Worm (Caenorhabditis elegans): ENCODE measurements around the gene B0252.3.

The B0252.3 gene

ce11 chrII:6891838-6892237, 15.7 kb downstream of the B0252.3 start (continued):
- TF ChIP-seq aha-1 (tag; optimal IDR thresholded peaks at IDR 0.05) (no peak), lir-3 (tag; optimal IDR thresholded peaks at IDR 0.05; ENCODE audit: poor library complexity) (peak; percentile 73), xbp-1 (tag; optimal IDR thresholded peaks at IDR 0.05) (peak; percentile 32), swsn-7 (tag; optimal IDR thresholded peaks at IDR 0.05) (peak; percentile 42), ceh-90 (tag; optimal IDR thresholded peaks at IDR 0.05) (no peak), C16A3.4 (tag; optimal IDR thresholded peaks at IDR 0.05) (peak; percentile 62), lin-35 (GFP tag; optimal IDR thresholded peaks at IDR 0.05) (peak; percentile 50 to 82), nhr-71 (tag; optimal IDR thresholded peaks at IDR 0.05) (peak; percentile 96), ztf-11 (tag; optimal IDR thresholded peaks at IDR 0.05) (no peak), pag-3 (tag; optimal IDR thresholded peaks at IDR 0.05; ENCODE audit: borderline replicate concordance, insufficient read depth) (no peak), F16B12.6 (tag; optimal IDR thresholded peaks at IDR 0.05) (no peak), unc-98 (GFP tag; IDR thresholded peaks at IDR 0.05) (no peak), efl-3 (GFP tag; optimal IDR thresholded peaks at IDR 0.05) (no peak), sox-4 (tag; optimal IDR thresholded peaks at IDR 0.05) (no peak), dsc-1 (tag; optimal IDR thresholded peaks at IDR 0.05) (no peak), hlh-17 (GFP tag; optimal IDR thresholded peaks at IDR 0.05; ENCODE audit: borderline replicate concordance) (no peak), elt-3 (tag; optimal IDR thresholded peaks at IDR 0.05) (peak in 3 of 6 experiments; percentile 19 to 84 (median 76)), skn-1 (tag; optimal IDR thresholded peaks at IDR 0.05) (peak; percentile 64), ceh-8 (GFP tag; optimal IDR thresholded peaks at IDR 0.05) (no peak), mef-2 (tag; optimal IDR thresholded peaks at IDR 0.05) (no peak), snpc-4 (tag; optimal IDR thresholded peaks at IDR 0.05) (no peak), elt-2 (tag; optimal IDR thresholded peaks at IDR 0.05) (peak; percentile 69), nhr-84 (tag; optimal IDR thresholded peaks at IDR 0.05) (no peak), ceh-82 (tag; optimal IDR thresholded peaks at IDR 0.05) (peak in 2 of 3 experiments; percentile 29 to 40), nhr-237 (tag; optimal IDR thresholded peaks at IDR 0.05) (no peak), nhr-28 (tag; optimal IDR thresholded peaks at IDR 0.05) (no peak), lin-39 (tag; optimal IDR thresholded peaks at IDR 0.05) (no peak), vab-15 (tag; optimal IDR thresholded peaks at IDR 0.05) (no peak), lin-14 (GFP tag; optimal IDR thresholded peaks at IDR 0.05) (peak; percentile 78), nhr-76 (tag; optimal IDR thresholded peaks at IDR 0.05) (no peak), ets-5 (GFP tag; IDR thresholded peaks at IDR 0.05) (no peak), snu-23 (GFP tag; optimal IDR thresholded peaks at IDR 0.05) (peak; percentile 93), rnt-1 (tag; optimal IDR thresholded peaks at IDR 0.05) (peak; percentile 75), unc-30 (tag; optimal IDR thresholded peaks at IDR 0.05) (no peak), nhr-11 (tag; optimal IDR thresholded peaks at IDR 0.05) (no peak), blmp-1 (tag; optimal IDR thresholded peaks at IDR 0.05) (peak; percentile 80), efl-1 (optimal IDR thresholded peaks at IDR 0.05) (peak in 1 of 2 experiments; percentile 36), efl-1 (GFP tag; optimal IDR thresholded peaks at IDR 0.05 in 1 of 2) (peak; percentile 20 to 92), egl-13 (tag; optimal IDR thresholded peaks at IDR 0.05) (no peak), unc-62 (GFP tag; optimal IDR thresholded peaks at IDR 0.05) (no peak), isw-1 (GFP tag; IDR thresholded peaks at IDR 0.05) (no peak), C04F5.9 (tag; optimal IDR thresholded peaks at IDR 0.05) (no peak), grh-1 (GFP tag; IDR thresholded peaks at IDR 0.05) (no peak), lsy-2 (tag; optimal IDR thresholded peaks at IDR 0.05) (peak; percentile 51 to 71), fkh-4 (tag; optimal IDR thresholded peaks at IDR 0.05; ENCODE audit: borderline replicate concordance) (no peak)

All from whole organism, L1 larva.